Worm (Caenorhabditis elegans): ENCODE results near the gene nhr-78.

The nhr-78 gene

ce11 chrIV:4306317-4306716 is 28.6 kb upstream of the nhr-78 start:
- TF ChIP-seq egl-43 (GFP tag; IDR thresholded peaks at IDR 0.05), result no peak
- TF ChIP-seq unc-62 (GFP tag; optimal IDR thresholded peaks at IDR 0.05 in 1 of 2), result peak in 1 of 2 experiments; percentile 94
- TF ChIP-seq unc-62 (tag; optimal IDR thresholded peaks at IDR 0.05), result no peak
- no peak for TF ChIP-seq lin-29 (GFP tag; IDR thresholded peaks at IDR 0.05)
- no peak for TF ChIP-seq mdl-1 (tag; optimal IDR thresholded peaks at IDR 0.05)
- TF ChIP-seq zfp-2 (tag; optimal IDR thresholded peaks at IDR 0.05), result no peak
- TF ChIP-seq nhr-237 (tag; optimal IDR thresholded peaks at IDR 0.05), result no peak

DNA sequence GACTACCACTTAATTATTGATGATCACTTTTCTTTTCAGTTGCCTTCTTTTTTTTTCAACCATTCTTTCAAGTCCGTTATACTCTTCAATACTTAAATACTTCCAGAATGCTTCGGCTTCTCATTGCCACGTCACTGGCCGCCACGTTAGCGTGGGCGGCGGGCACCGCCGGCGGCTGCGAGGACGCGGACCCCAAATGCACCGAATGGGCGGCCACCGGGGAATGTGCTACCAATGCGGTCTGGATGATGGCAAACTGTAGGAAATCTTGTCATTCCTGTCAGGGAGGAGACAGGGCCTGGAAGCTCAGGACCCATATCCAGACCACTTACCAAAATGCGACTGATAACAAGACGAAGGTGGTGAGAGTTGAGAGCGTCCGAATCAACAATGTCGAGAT is 23.5 kb upstream of the nhr-78 start, which contains the start of gene lgc-22:
Gene lgc-22, plus strand, starts transcription at position 105 of the 400 bp plus-strand sequence.
- no peak for TF ChIP-seq daf-19 (GFP tag; conservative IDR thresholded peaks at IDR 0.05)
- 0 out of 2 replicates have a peak, but pooled peaks have one; percentile 32 for TF ChIP-seq dmd-9 (GFP tag; IDR thresholded peaks at IDR 0.05)
- no peak for TF ChIP-seq Y75B8A.6 (GFP tag; IDR thresholded peaks at IDR 0.05)
- TF ChIP-seq set-16 (GFP tag; IDR thresholded peaks at IDR 0.05), result peak; percentile 86
- peak; percentile 55; the same call in 1 of the 2 replicates for TF ChIP-seq egl-43 (GFP tag; IDR thresholded peaks at IDR 0.05)
- no peak for TF ChIP-seq hlh-11 (tag; optimal IDR thresholded peaks at IDR 0.05)
- no peak for TF ChIP-seq mxl-3 (GFP tag; optimal IDR thresholded peaks at IDR 0.05)
- TF ChIP-seq ctbp-1 (GFP tag; IDR thresholded peaks at IDR 0.05), result no peak
- no peak for TF ChIP-seq lin-1 (GFP tag; IDR thresholded peaks at IDR 0.05)
- TF ChIP-seq ztf-7 (tag; optimal IDR thresholded peaks at IDR 0.05), result no peak
- TF ChIP-seq hmg-1.1 (GFP tag; IDR thresholded peaks at IDR 0.05), result no peak
- TF ChIP-seq Y48G9A.11 (GFP tag; IDR thresholded peaks at IDR 0.05), result no peak
- no peak for TF ChIP-seq daf-12 (tag; optimal IDR thresholded peaks at IDR 0.05)
- TF ChIP-seq ceh-62 (tag; optimal IDR thresholded peaks at IDR 0.05), result no peak

- no peak for TF ChIP-seq ZK546.5 (tag; optimal IDR thresholded peaks at IDR 0.05)
- no peak for TF ChIP-seq dmd-6 (GFP tag; IDR thresholded peaks at IDR 0.05)
- TF ChIP-seq mxl-2 (GFP tag; conservative IDR thresholded peaks at IDR 0.05), result no peak
- TF ChIP-seq unc-62 (GFP tag; optimal IDR thresholded peaks at IDR 0.05 in 1 of 2), result no peak
- TF ChIP-seq unc-62 (tag; optimal IDR thresholded peaks at IDR 0.05), result no peak
- TF ChIP-seq nhr-77 (tag; optimal IDR thresholded peaks at IDR 0.05), result no peak
- no peak for TF ChIP-seq lin-15B (tag; optimal IDR thresholded peaks at IDR 0.05)
- no peak for TF ChIP-seq lir-3 (tag; optimal IDR thresholded peaks at IDR 0.05)
- peak; percentile 30 for TF ChIP-seq mxl-3 (GFP tag; optimal IDR thresholded peaks at IDR 0.05)
- TF ChIP-seq lin-39 (tag; optimal IDR thresholded peaks at IDR 0.05), result no peak
- TF ChIP-seq R02D3.7 (tag; optimal IDR thresholded peaks at IDR 0.05), result no peak
- peak; percentile 67 for TF ChIP-seq hlh-11 (tag; optimal IDR thresholded peaks at IDR 0.05)
- TF ChIP-seq aha-1 (tag), result peak; percentile 79
- TF ChIP-seq set-16 (GFP tag; IDR thresholded peaks at IDR 0.05), result peak; percentile 34; the same call in 1 of the 2 replicates
- TF ChIP-seq nhr-76 (tag; optimal IDR thresholded peaks at IDR 0.05), result no peak
- no peak for TF ChIP-seq vab-7 (GFP tag; IDR thresholded peaks at IDR 0.05)
- TF ChIP-seq F26F4.8 (GFP tag; conservative IDR thresholded peaks at IDR 0.05), result no peak
- TF ChIP-seq dmd-9 (GFP tag; IDR thresholded peaks at IDR 0.05), result no peak
- TF ChIP-seq lin-1 (GFP tag; IDR thresholded peaks at IDR 0.05), result no peak
- no peak for TF ChIP-seq lin-29 (GFP tag; IDR thresholded peaks at IDR 0.05)
- no peak for TF ChIP-seq F37D6.2 (tag; optimal IDR thresholded peaks at IDR 0.05)
- TF ChIP-seq T26A8.4 (GFP tag; IDR thresholded peaks at IDR 0.05), result peak; percentile 64
- TF ChIP-seq F44E2.7 (GFP tag; IDR thresholded peaks at IDR 0.05), result no peak
- no peak for TF ChIP-seq lin-13 (GFP tag; optimal IDR thresholded peaks at IDR 0.05)
- TF ChIP-seq nhr-48 (tag; optimal IDR thresholded peaks at IDR 0.05), result peak; percentile 51
- no peak for TF ChIP-seq saeg-2 (GFP tag; IDR thresholded peaks at IDR 0.05)
- TF ChIP-seq mdt-29 (GFP tag; IDR thresholded peaks at IDR 0.05), result no peak
- TF ChIP-seq mes-2 (tag; optimal IDR thresholded peaks at IDR 0.05; ENCODE audit: poor library complexity, severe bottlenecking), result no peak
- no peak for TF ChIP-seq fos-1 (tag; optimal IDR thresholded peaks at IDR 0.05)
Measured at ce11 chrIV:4299994-4300393, 22.3 kb upstream of the nhr-78 start.
